Fruit fly (Drosophila melanogaster): ENCODE results near the gene Ravus.

DNA sequence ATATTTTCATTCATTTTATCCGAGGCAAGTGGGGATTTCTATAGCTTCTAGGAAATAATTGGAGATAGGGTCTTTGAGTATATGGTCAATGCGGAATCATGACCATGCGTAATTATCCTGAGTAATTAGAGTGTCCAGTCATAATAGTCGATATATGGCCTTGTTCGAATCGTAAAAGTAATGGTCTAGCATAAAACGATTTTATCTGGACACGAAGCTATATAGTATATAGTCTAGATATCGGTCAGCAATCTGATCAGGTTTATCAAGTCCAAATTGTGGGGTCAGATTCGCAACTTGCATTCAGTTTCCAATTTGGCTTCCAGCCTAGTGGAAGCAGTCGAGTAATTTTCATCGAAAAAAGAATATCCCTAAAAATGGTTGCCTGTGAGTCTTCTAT is 38.5 kb upstream of the Ravus start, which contains the start of gene CG32473:
- no peak for TF ChIP-seq Atf-2 (GFP tag; optimal IDR thresholded peaks at IDR 0.05)
- no peak for TF ChIP-seq Spps (tag; optimal IDR thresholded peaks at IDR 0.05)
- TF ChIP-seq CG1792 (GFP tag; optimal IDR thresholded peaks at IDR 0.05) = no peak
- TF ChIP-seq CG3995 (GFP tag; optimal IDR thresholded peaks at IDR 0.05) = no peak
- no peak for TF ChIP-seq CG15011 (GFP tag; optimal IDR thresholded peaks at IDR 0.05)
- TF ChIP-seq CG2199 (GFP tag; IDR thresholded peaks at IDR 0.05) = no peak
- TF ChIP-seq stwl (tag; optimal IDR thresholded peaks at IDR 0.05) = no peak
- TF ChIP-seq Myb (GFP tag; optimal IDR thresholded peaks at IDR 0.05) = no peak
- TF ChIP-seq sens-2 (GFP tag; IDR thresholded peaks at IDR 0.05) = no peak
